Fruit fly (Drosophila melanogaster): ENCODE measurements around the gene ATP6AP2.

The ATP6AP2 gene

DNA sequence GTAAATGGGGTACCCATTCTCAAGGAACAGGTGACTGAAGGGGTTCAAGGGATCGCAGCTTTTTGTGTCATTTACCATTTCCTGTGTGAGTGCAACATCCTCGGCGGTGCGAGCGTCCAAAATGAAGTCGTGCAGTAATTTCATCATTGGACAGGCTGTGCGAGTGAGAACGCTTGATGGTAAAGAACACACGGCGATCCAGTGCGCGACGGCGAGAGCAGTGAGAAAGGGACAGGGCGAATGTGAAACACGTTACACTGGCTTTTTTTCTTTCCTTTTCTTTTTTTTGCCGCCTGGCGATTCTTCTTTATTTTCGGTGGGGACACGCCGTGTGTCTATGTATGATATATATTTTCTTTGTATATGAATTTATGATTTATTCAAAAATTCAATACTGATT is 34.3 kb upstream of the ATP6AP2 start:
- TF ChIP-seq Mes4 (GFP tag; optimal IDR thresholded peaks at IDR 0.05) (no peak), CG17359 (tag; optimal IDR thresholded peaks at IDR 0.05) (peak; percentile 33), nom (GFP tag; optimal IDR thresholded peaks at IDR 0.05) (peak; percentile 20), Xrp1 (GFP tag; IDR thresholded peaks at IDR 0.05) (peak; percentile 34; the same call in 1 of the 2 replicates), CG1832 (GFP tag; optimal IDR thresholded peaks at IDR 0.05) (peak; percentile 80), lilli (GFP tag; optimal IDR thresholded peaks at IDR 0.05) (no peak), lov (optimal IDR thresholded peaks at IDR 0.05) (no peak), lov (GFP tag; IDR thresholded peaks at IDR 0.05) (no peak), CG2199 (GFP tag; IDR thresholded peaks at IDR 0.05) (0 out of 3 replicates have a peak, but pooled peaks have one; percentile 18), Sry-δ (GFP tag; optimal IDR thresholded peaks at IDR 0.05) (no peak), CG10321 (GFP tag; IDR thresholded peaks at IDR 0.05) (peak; percentile 40; the same call in 1 of the 2 replicates), CG17186 (GFP tag; optimal IDR thresholded peaks at IDR 0.05) (no peak), croc (GFP tag; conservative IDR thresholded peaks at IDR 0.05) (no peak)

DNA sequence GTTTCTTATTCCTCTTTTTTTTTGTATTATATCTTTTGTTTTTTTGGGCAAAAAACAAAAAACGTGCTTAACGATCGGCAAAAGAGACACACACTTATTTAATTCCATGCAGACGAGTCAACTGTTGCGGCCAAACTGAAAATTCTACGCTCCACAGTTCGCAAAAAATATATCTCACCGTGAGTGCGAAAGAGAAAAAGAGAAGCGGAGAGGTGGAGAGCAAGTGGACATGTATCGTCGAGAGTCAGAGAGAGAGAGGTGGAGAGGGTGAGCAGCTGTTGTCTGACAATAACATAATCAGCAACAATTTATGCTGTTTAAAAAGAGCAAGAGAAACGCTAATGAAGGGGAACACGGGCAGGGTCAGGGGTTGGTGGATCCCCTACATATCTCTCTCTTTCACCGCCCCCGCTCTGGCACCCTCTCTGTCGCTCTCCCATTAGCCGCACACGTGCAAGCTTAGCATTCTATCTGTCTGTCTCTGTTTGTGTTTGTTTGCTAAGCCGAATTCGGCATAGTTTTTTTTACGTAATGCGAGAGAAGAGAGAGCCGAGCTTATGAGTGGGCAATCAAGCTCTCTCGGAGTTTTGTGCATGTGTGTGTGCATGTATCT is 33.6 kb upstream of the ATP6AP2 start:
- TF ChIP-seq CG3407 (GFP tag; optimal IDR thresholded peaks at IDR 0.05) (no peak), ac (GFP tag; optimal IDR thresholded peaks at IDR 0.05) (no peak), CG9932 (GFP tag; IDR thresholded peaks at IDR 0.05) (no peak), abd-A (tag; optimal IDR thresholded peaks at IDR 0.05) (peak; percentile 96), scrt (GFP tag; optimal IDR thresholded peaks at IDR 0.05) (peak; percentile 50), disco-r (GFP tag; optimal IDR thresholded peaks at IDR 0.05) (no peak), Six4 (GFP tag; optimal IDR thresholded peaks at IDR 0.05) (no peak), CG15073 (GFP tag; optimal IDR thresholded peaks at IDR 0.05) (no peak), CG1233 (GFP tag; optimal IDR thresholded peaks at IDR 0.05) (no peak), B-H2 (GFP tag; optimal IDR thresholded peaks at IDR 0.05) (no peak), yki (optimal IDR thresholded peaks at IDR 0.05) (peak; percentile 61), dimm (GFP tag; IDR thresholded peaks at IDR 0.05) (no peak), hb (GFP tag; IDR thresholded peaks at IDR 0.05; ENCODE audit: partially characterized antibody) (no peak), CG34224 (GFP tag; IDR thresholded peaks at IDR 0.05; ENCODE audit: partially characterized antibody) (peak; percentile 57), tll (GFP tag; optimal IDR thresholded peaks at IDR 0.05) (no peak), mam (GFP tag; optimal IDR thresholded peaks at IDR 0.05) (no peak), bsh (GFP tag; optimal IDR thresholded peaks at IDR 0.05) (no peak), dm (GFP tag; optimal IDR thresholded peaks at IDR 0.05) (peak; percentile 25), otp (GFP tag; IDR thresholded peaks at IDR 0.05) (peak; percentile 79), lbe (GFP tag; optimal IDR thresholded peaks at IDR 0.05) (no peak), BEAF-32 (GFP tag; optimal IDR thresholded peaks at IDR 0.05) (no peak), NfI (GFP tag; optimal IDR thresholded peaks at IDR 0.05) (no peak), NFAT (GFP tag; IDR thresholded peaks at IDR 0.05) (no peak), Fer2 (tag; optimal IDR thresholded peaks at IDR 0.05) (no peak), CG9437 (GFP tag; optimal IDR thresholded peaks at IDR 0.05) (no peak), CG11504 (tag; optimal IDR thresholded peaks at IDR 0.05) (no peak), sens-2 (GFP tag; IDR thresholded peaks at IDR 0.05) (no peak), caup (GFP tag; optimal IDR thresholded peaks at IDR 0.05; ENCODE audit: severe bottlenecking) (no peak), CG32532 (GFP tag; IDR thresholded peaks at IDR 0.05) (peak; percentile 66; the same call in 1 of the 2 replicates), oc (tag; optimal IDR thresholded peaks at IDR 0.05) (peak; percentile 92), Blimp-1 (GFP tag; optimal IDR thresholded peaks at IDR 0.05) (no peak), chinmo (GFP tag; IDR thresholded peaks at IDR 0.05; ENCODE audit: partially characterized antibody) (peak; percentile 94), cwo (GFP tag; optimal IDR thresholded peaks at IDR 0.05) (peak; percentile 99), CG7372 (GFP tag; IDR thresholded peaks at IDR 0.05) (no peak), gsb-n (tag; optimal IDR thresholded peaks at IDR 0.05) (peak; percentile 50), HLH3B (GFP tag; IDR thresholded peaks at IDR 0.05) (no peak)
